Worm (Caenorhabditis elegans) whole organism, late embryonic: ENCODE measurements around the gene tre-5.

Experiments
- ama-1 ChIP-seq: fragments of 150-350 bp; optimal IDR thresholded peaks from 2 replicates; lab custom pipeline; 2014
- ceh-19 ChIP-seq: fragments of 200-800 bp; sonication (Bioruptor generic); optimal IDR thresholded peaks from 2 replicates; lab custom pipeline; 2018; ENCODE audit warnings: mild to moderate bottlenecking, missing genetic modification characterization, missing compliant biosample characterization
- dmd-4 ChIP-seq: sonication (generic microtip); optimal IDR thresholded peaks from 2 replicates; lab custom pipeline; 2016; ENCODE audit warnings: borderline replicate concordance, missing genetic modification characterization, missing compliant biosample characterization
- dve-1 ChIP-seq: sonication (generic microtip); optimal IDR thresholded peaks from 2 replicates; lab custom pipeline; 2017; ENCODE audit warnings: antibody characterized with exemption, mild to moderate bottlenecking, missing genetic modification characterization, missing compliant biosample characterization
- hlh-8 ChIP-seq: sonication (generic microtip); optimal IDR thresholded peaks from 2 replicates; lab custom pipeline; 2016; ENCODE audit warnings: missing genotype, missing genetic modification characterization, missing compliant biosample characterization
- pha-2 ChIP-seq: sonication (generic microtip); optimal IDR thresholded peaks from 2 replicates; lab custom pipeline; 2017; ENCODE audit warnings: mild to moderate bottlenecking, missing genetic modification characterization, missing compliant biosample characterization
- pha-4 ChIP-seq: fragments of 150-350 bp; optimal IDR thresholded peaks from 2 replicates; lab custom pipeline; 2018; ENCODE audit warnings: missing biosample characterization, missing genetic modification reagents, missing genetic modification characterization
- syd-9 ChIP-seq: sonication (generic microtip); optimal IDR thresholded peaks from 2 replicates; lab custom pipeline; 2016; ENCODE audit warnings: mild to moderate bottlenecking, missing genetic modification characterization, moderate library complexity, missing compliant biosample characterization
- tbx-2 ChIP-seq: sonication (generic microtip); optimal IDR thresholded peaks from 2 replicates; lab custom pipeline; 2016; ENCODE audit warnings: missing genetic modification characterization, missing compliant biosample characterization
- tbx-7 ChIP-seq: sonication (generic microtip); optimal IDR thresholded peaks from 2 replicates; lab custom pipeline; 2016; ENCODE audit warnings: missing genotype, missing genetic modification characterization, missing compliant biosample characterization
- unc-42 ChIP-seq: sonication (generic microtip); optimal IDR thresholded peaks from 2 replicates; lab custom pipeline; 2016; ENCODE audit warnings: missing genotype, missing genetic modification characterization, missing compliant biosample characterization

DNA sequence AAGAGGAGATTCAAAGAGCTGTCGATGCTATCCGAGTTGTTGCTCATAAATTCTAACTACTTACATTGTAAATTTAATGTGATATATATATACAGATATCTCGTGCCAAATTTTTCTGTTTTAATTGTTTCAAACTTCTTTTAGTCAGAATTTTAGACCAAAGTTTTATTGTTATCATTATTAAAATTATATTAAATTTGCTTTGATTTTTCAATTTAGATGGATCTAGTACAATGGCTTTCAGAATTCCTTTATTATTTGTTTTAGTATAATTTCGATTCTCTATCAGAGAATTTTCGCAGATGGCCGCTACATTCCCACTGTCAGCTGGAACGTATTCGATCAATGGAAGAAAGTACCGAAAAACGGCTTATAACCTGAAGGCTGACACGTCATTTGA is 2.3 kb upstream of the tre-5 start, which contains the start of gene ascc-1:
- TF ChIP-seq unc-42 (tag; lab: Kevin White, UChicago), result no peak
- TF ChIP-seq pha-4, result no peak
- no peak for TF ChIP-seq syd-9 (tag; lab: Kevin White, UChicago)
- no peak for TF ChIP-seq ama-1
- no peak for TF ChIP-seq hlh-8 (tag; lab: Kevin White, UChicago)
- TF ChIP-seq tbx-7, result no peak
- no peak for TF ChIP-seq dve-1 (tag; lab: Kevin White, UChicago)
- no peak for TF ChIP-seq ceh-19 (GFP tag; lab: Kevin White, UChicago)
- no peak for TF ChIP-seq dmd-4 (tag; lab: Kevin White, UChicago)
- TF ChIP-seq tbx-2 (tag; lab: Kevin White, UChicago), result no peak
- no peak for TF ChIP-seq pha-2
